Fruit fly (Drosophila melanogaster) whole organism, adult: ENCODE measurements around the gene Mst36Fb.
A peak's percentile ranks its signal among the peaks of the same experiment; 100 is the strongest.

Experiments used
- CG11617 ChIP-seq: fragments of 200-800 bp; sonication (Bioruptor generic); optimal IDR thresholded peaks from 2 replicates; lab custom pipeline; 2017; ENCODE audit warnings: mild to moderate bottlenecking, missing biosample characterization, missing genetic modification reagents, missing genetic modification characterization
- CG12768 ChIP-seq: fragments of 200-800 bp; sonication (Bioruptor generic); optimal IDR thresholded peaks from 2 replicates; lab custom pipeline; 2017; ENCODE audit warnings: missing biosample characterization, missing genetic modification characterization, mild to moderate bottlenecking, moderate library complexity, missing genetic modification reagents
- CG14711 ChIP-seq: fragments of 200-800 bp; sonication (Bioruptor generic); optimal IDR thresholded peaks from 2 replicates; lab custom pipeline; 2018; ENCODE audit warnings: missing biosample characterization, mild to moderate bottlenecking, missing genetic modification characterization, moderate library complexity
- CG1620 ChIP-seq: fragments of 200-800 bp; sonication (Bioruptor generic); optimal IDR thresholded peaks from 2 replicates; lab custom pipeline; 2016; ENCODE audit warnings: missing biosample characterization, missing genetic modification characterization
- CG33017 ChIP-seq: fragments of 200-800 bp; sonication (Bioruptor generic); optimal IDR thresholded peaks from 2 replicates; lab custom pipeline; 2018; ENCODE audit warnings: missing biosample characterization, mild to moderate bottlenecking, missing genetic modification characterization, moderate library complexity
- CG5204 ChIP-seq: fragments of 200-800 bp; sonication (Bioruptor generic); optimal IDR thresholded peaks from 2 replicates; lab custom pipeline; 2016; ENCODE audit warnings: missing biosample characterization, missing genetic modification characterization
- CG7045 ChIP-seq: fragments of 200-800 bp; sonication (Bioruptor generic); optimal IDR thresholded peaks from 2 replicates; lab custom pipeline; 2017; ENCODE audit warnings: missing biosample characterization, mild to moderate bottlenecking, missing genetic modification characterization
- CG7101 ChIP-seq: fragments of 200-800 bp; sonication (Bioruptor generic); optimal IDR thresholded peaks from 2 replicates; lab custom pipeline; 2018; ENCODE audit warnings: missing biosample characterization, mild to moderate bottlenecking, missing genetic modification characterization, moderate library complexity
- Clk ChIP-seq: fragments of 200-800 bp; sonication (Bioruptor generic); optimal IDR thresholded peaks from 2 replicates; lab custom pipeline; 2017; ENCODE audit warnings: missing biosample characterization, missing genetic modification characterization
- Crg-1 ChIP-seq: fragments of 200-800 bp; sonication (Bioruptor generic); optimal IDR thresholded peaks from 2 replicates; lab custom pipeline; 2016; ENCODE audit warnings: missing biosample characterization, missing genetic modification characterization
- Hr96 ChIP-seq: fragments of 200-800 bp; sonication (Bioruptor generic); optimal IDR thresholded peaks from 2 replicates; lab custom pipeline; 2016; ENCODE audit warnings: missing biosample characterization, missing genetic modification characterization
- Mnt ChIP-seq: fragments of 200-800 bp; sonication (Bioruptor generic); optimal IDR thresholded peaks from 2 replicates; lab custom pipeline; 2016; ENCODE audit warnings: missing biosample characterization, mild to moderate bottlenecking, missing genetic modification characterization
- bab1 ChIP-seq: fragments of 200-800 bp; sonication (Bioruptor generic); optimal IDR thresholded peaks from 3 replicates; lab custom pipeline; 2019; ENCODE audit warnings: missing biosample characterization, mild to moderate bottlenecking, missing genetic modification characterization, moderate library complexity
- cic ChIP-seq: fragments of 200-800 bp; sonication (Bioruptor generic); optimal IDR thresholded peaks from 2 replicates; lab custom pipeline; 2017; ENCODE audit warnings: missing biosample characterization, mild to moderate bottlenecking, missing genetic modification characterization, moderate library complexity
- cnc ChIP-seq, 2 experiments: fragments of >200 bp; optimal IDR thresholded peaks; 2 replicates each; lab custom pipeline; 2017
- kay ChIP-seq: fragments of 200-800 bp; sonication (Bioruptor generic); peaks from one replicate; lab custom pipeline; 2016; ENCODE audit warnings: missing biosample characterization, missing genetic modification characterization, borderline replicate concordance
- ovo ChIP-seq: fragments of 200-800 bp; sonication (Bioruptor generic); optimal IDR thresholded peaks from 2 replicates; lab custom pipeline; 2016; ENCODE audit warnings: missing biosample characterization, missing genetic modification characterization
- pad ChIP-seq: fragments of 200-800 bp; sonication (Bioruptor generic); optimal IDR thresholded peaks from 3 replicates; lab custom pipeline; 2017; ENCODE audit warnings: missing biosample characterization, missing genetic modification characterization, mild to moderate bottlenecking, moderate library complexity, missing genetic modification reagents
- tj ChIP-seq: fragments of 200-800 bp; sonication (Bioruptor generic); optimal IDR thresholded peaks from 3 replicates; lab custom pipeline; 2017; ENCODE audit warnings: missing biosample characterization, mild to moderate bottlenecking, missing genetic modification characterization, moderate library complexity
- toe ChIP-seq: fragments of 200-800 bp; sonication (Bioruptor generic); optimal IDR thresholded peaks from 2 replicates; lab custom pipeline; 2016; ENCODE audit warnings: missing biosample characterization, missing genetic modification characterization

The Mst36Fb gene

dm6 chr2L:18708239-18708891, 33.5 kb upstream of the Mst36Fb start, which contains the start of the genes Faf2 and Grip71:
TSS of gene Faf2 (minus strand) at chr2L:18708688.
TSS of gene Grip71 (plus strand) at chr2L:18708846.
- TF ChIP-seq CG33017 (tag; lab: Kevin White, UChicago): peak; percentile 76
- TF ChIP-seq CG7101 (tag; lab: Kevin White, UChicago): peak; percentile 83
- TF ChIP-seq CG1620: peak; percentile 86
- TF ChIP-seq ovo (GFP tag; lab: Kevin White, UChicago): peak; percentile 72
- TF ChIP-seq toe (GFP tag; lab: Kevin White, UChicago): peak; percentile 91
- peak; percentile 75 for TF ChIP-seq CG14711 (tag; lab: Kevin White, UChicago)
- TF ChIP-seq Clk (GFP tag; lab: Kevin White, UChicago): peak; percentile 52
- peak; percentile 82 for TF ChIP-seq bab1 (GFP tag; lab: Kevin White, UChicago)
- TF ChIP-seq cic: no peak
- TF ChIP-seq CG5204 (GFP tag; lab: Kevin White, UChicago): peak; percentile 83
- peak; percentile 79 for TF ChIP-seq CG7045 (GFP tag; lab: Kevin White, UChicago)
- no peak for TF ChIP-seq cnc (optimal IDR thresholded peaks at IDR 0.05; lab: Kevin White, UChicago)
- TF ChIP-seq Hr96 (GFP tag; lab: Kevin White, UChicago): peak; percentile 81
- peak; percentile 61 for TF ChIP-seq Mnt (GFP tag; lab: Kevin White, UChicago)
- peak; percentile 68 for TF ChIP-seq CG12768 (GFP tag; lab: Kevin White, UChicago)
- TF ChIP-seq kay: no peak
- TF ChIP-seq Crg-1: peak; percentile 51
- TF ChIP-seq pad (GFP tag; lab: Kevin White, UChicago): peak; percentile 55
- peak; percentile 71 for TF ChIP-seq CG11617 (GFP tag; lab: Kevin White, UChicago)
- peak; percentile 47 for TF ChIP-seq tj (GFP tag; lab: Kevin White, UChicago)

dm6 chr2L:18707844-18708238, 32.9 kb upstream of the Mst36Fb start:
- TF ChIP-seq CG12768 (GFP tag; lab: Kevin White, UChicago): no peak
- TF ChIP-seq cic: peak; percentile 17

dm6 chr2L:18705617-18706046, 30.7 kb upstream of the Mst36Fb start, which contains the start of gene Jwa:
TSS of gene Jwa (minus strand) at chr2L:18705703.
- TF ChIP-seq pad (GFP tag; lab: Kevin White, UChicago) (peak; percentile 63), CG33017 (tag; lab: Kevin White, UChicago) (peak; percentile 89), Hr96 (GFP tag; lab: Kevin White, UChicago) (no peak), kay (no peak), Crg-1 (peak; percentile 93), tj (GFP tag; lab: Kevin White, UChicago) (peak; percentile 82), CG7045 (GFP tag; lab: Kevin White, UChicago) (peak; percentile 72), Mnt (GFP tag; lab: Kevin White, UChicago) (peak; percentile 94), CG11617 (GFP tag; lab: Kevin White, UChicago) (peak; percentile 88), ovo (GFP tag; lab: Kevin White, UChicago) (peak; percentile 75), CG5204 (GFP tag; lab: Kevin White, UChicago) (no peak), cic (peak; percentile 30), CG7101 (tag; lab: Kevin White, UChicago) (peak; percentile 94), CG12768 (GFP tag; lab: Kevin White, UChicago) (peak; percentile 78), cnc (optimal IDR thresholded peaks at IDR 0.05; lab: Kevin White, UChicago) (no peak), bab1 (GFP tag; lab: Kevin White, UChicago) (peak; percentile 82), CG14711 (tag; lab: Kevin White, UChicago) (peak; percentile 71), CG1620 (peak; percentile 94), toe (GFP tag; lab: Kevin White, UChicago) (peak; percentile 91), Clk (GFP tag; lab: Kevin White, UChicago) (peak; percentile 84)

- TF ChIP-seq CG12768 (GFP tag; lab: Kevin White, UChicago) (peak; percentile 84), pad (GFP tag; lab: Kevin White, UChicago) (peak; percentile 74), toe (GFP tag; lab: Kevin White, UChicago) (no peak), CG14711 (tag; lab: Kevin White, UChicago) (peak; percentile 76), CG1620 (peak; percentile 64), Mnt (GFP tag; lab: Kevin White, UChicago) (peak; percentile 52), Hr96 (GFP tag; lab: Kevin White, UChicago) (no peak), CG7045 (GFP tag; lab: Kevin White, UChicago) (peak; percentile 89), ovo (GFP tag; lab: Kevin White, UChicago) (peak; percentile 69), bab1 (GFP tag; lab: Kevin White, UChicago) (peak; percentile 83), Crg-1 (peak; percentile 70), CG7101 (tag; lab: Kevin White, UChicago) (peak; percentile 91), CG11617 (GFP tag; lab: Kevin White, UChicago) (peak; percentile 89), kay (no peak), cnc (optimal IDR thresholded peaks at IDR 0.05; lab: Kevin White, UChicago) (no peak), Clk (GFP tag; lab: Kevin White, UChicago) (peak; percentile 61), cic (peak; percentile 48), tj (GFP tag; lab: Kevin White, UChicago) (peak; percentile 70), CG33017 (tag; lab: Kevin White, UChicago) (peak; percentile 85), CG5204 (GFP tag; lab: Kevin White, UChicago) (no peak)
These were observed 28.0 kb upstream of the Mst36Fb start, which contains the start of the genes CG10376 and CG10343 for dm6 chr2L:18702721-18703488. TSS of gene CG10376 (minus strand) at chr2L:18703105. TSS of gene CG10343 (plus strand) at chr2L:18703473.
